Worm (Caenorhabditis elegans) whole organism, L3 larva: ENCODE data around the gene R02D1.2.

Experiments
- ceh-9 ChIP-seq: sonication (generic microtip); optimal IDR thresholded peaks from 2 replicates; lab custom pipeline; 2018; ENCODE audit warnings: missing biosample characterization, missing genetic modification characterization
- fkh-2 ChIP-seq: fragments of 150-350 bp; optimal IDR thresholded peaks from 2 replicates; lab custom pipeline; 2014; ENCODE audit warnings: missing biosample characterization, missing genetic modification reagents, missing genetic modification characterization
- nhr-11 ChIP-seq: fragments of 150-350 bp; optimal IDR thresholded peaks from 2 replicates; lab custom pipeline; 2014; ENCODE audit warnings: missing biosample characterization, missing genetic modification characterization
- tbx-2 ChIP-seq: sonication (generic microtip); optimal IDR thresholded peaks from 2 replicates; lab custom pipeline; 2016; ENCODE audit warnings: mild to moderate bottlenecking, missing genetic modification characterization, missing compliant biosample characterization

DNA sequence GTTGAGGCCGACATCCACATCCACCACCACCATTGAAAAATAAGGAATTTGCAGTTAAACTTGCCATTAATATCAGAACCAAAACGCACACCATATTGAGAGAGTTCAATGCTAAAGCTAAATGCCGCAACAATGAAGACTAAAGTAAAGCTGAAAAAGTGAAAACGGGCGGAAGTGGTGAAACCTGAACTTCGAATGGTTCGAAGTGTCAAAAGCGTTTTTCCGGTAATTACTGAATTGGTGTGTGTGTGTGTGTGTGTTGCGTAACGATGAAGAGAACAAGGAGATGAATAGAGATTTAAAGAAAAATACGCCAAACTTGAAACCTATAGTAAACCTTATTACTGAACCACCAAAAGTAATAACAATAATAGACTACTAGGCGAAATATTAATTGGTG is 41.9 kb upstream of the R02D1.2 start, which contains the start of gene grl-13:
- TF ChIP-seq ceh-9 (tag; lab: Kevin White, UChicago): no peak
- no peak for TF ChIP-seq fkh-2
- TF ChIP-seq tbx-2 (tag; lab: Kevin White, UChicago): no peak
- TF ChIP-seq nhr-11: no peak
